Worm (Caenorhabditis elegans): ENCODE measurements around the gene ndua-7.

ce11 chrII:13542991-13543390 is 48.6 kb upstream of the ndua-7 start:
- no peak for TF ChIP-seq nhr-12 (tag; optimal IDR thresholded peaks at IDR 0.05)
- no peak for TF ChIP-seq elt-3 (tag; optimal IDR thresholded peaks at IDR 0.05)
- TF ChIP-seq elt-1 (tag; optimal IDR thresholded peaks at IDR 0.05; ENCODE audit: borderline replicate concordance, insufficient read depth): no peak
- no peak for TF ChIP-seq lsy-2 (tag; optimal IDR thresholded peaks at IDR 0.05)
- no peak for TF ChIP-seq nhr-76 (tag; optimal IDR thresholded peaks at IDR 0.05)
- TF ChIP-seq snpc-4 (tag; optimal IDR thresholded peaks at IDR 0.05): no peak
- no peak for TF ChIP-seq nhr-237 (tag; optimal IDR thresholded peaks at IDR 0.05)
- TF ChIP-seq unc-120 (tag; optimal IDR thresholded peaks at IDR 0.05; ENCODE audit: poor library complexity, severe bottlenecking): no peak
- no peak for TF ChIP-seq pha-4 (tag; optimal IDR thresholded peaks at IDR 0.05)
- no peak for TF ChIP-seq sptf-1 (tag; optimal IDR thresholded peaks at IDR 0.05)
- TF ChIP-seq hlh-1 (tag; optimal IDR thresholded peaks at IDR 0.05): no peak
